Fruit fly (Drosophila melanogaster): Measurements from ENCODE around the gene HLH4C.

Gene HLH4C

DNA sequence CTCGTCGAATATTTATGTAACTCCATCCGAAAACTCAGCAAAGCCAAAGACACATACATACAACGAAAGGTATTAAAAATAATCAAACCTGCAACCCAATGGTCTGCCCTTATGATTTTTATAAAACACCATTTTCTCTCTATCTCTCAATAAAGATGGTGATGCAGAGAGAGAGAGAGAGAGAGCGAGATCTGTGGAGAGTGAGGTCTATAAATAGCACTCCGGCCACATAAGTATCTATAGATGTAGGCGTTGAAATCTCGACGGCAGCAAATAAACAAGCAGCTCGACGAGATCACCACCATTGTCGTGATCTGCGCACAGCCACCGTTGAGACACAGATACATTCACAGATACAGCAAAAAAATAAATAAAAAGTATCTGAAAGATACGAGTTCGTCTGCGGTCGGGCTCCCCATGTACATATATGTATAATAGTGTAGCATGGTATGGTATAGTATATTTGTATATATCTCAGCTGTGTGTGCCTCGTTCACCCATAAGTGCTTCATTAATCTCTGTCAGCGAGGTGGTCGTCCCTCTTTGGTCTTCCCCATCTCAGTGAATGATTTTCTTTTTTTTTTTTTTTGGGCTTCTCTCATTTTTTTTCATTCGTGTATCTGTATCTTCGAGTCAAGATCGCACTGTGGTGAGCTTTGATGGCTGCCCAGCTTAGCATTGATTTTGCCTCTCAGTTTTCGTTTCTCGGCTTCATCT, 50.6 kb downstream of the HLH4C start:
- TF ChIP-seq shn (GFP tag; optimal IDR thresholded peaks at IDR 0.05) (no peak), salm (tag; optimal IDR thresholded peaks at IDR 0.05) (no peak), CG6813 (GFP tag; optimal IDR thresholded peaks at IDR 0.05) (no peak), hkb (optimal IDR thresholded peaks at IDR 0.05) (no peak), hkb (GFP tag; IDR thresholded peaks at IDR 0.05) (no peak), CG31365 (tag; optimal IDR thresholded peaks at IDR 0.05) (no peak), CG5953 (GFP tag; IDR thresholded peaks at IDR 0.05) (no peak), CG42726 (GFP tag; IDR thresholded peaks at IDR 0.05; ENCODE audit: partially characterized antibody) (no peak), BtbVII (GFP tag; optimal IDR thresholded peaks at IDR 0.05) (no peak), ab (GFP tag; optimal IDR thresholded peaks at IDR 0.05) (no peak), cas (GFP tag; IDR thresholded peaks at IDR 0.05) (no peak), bowl (GFP tag; IDR thresholded peaks at IDR 0.05) (no peak), HLH3B (GFP tag; IDR thresholded peaks at IDR 0.05) (no peak), CG10543 (GFP tag; optimal IDR thresholded peaks at IDR 0.05) (peak; percentile 51), CG11247 (GFP tag; IDR thresholded peaks at IDR 0.05) (no peak), danr (GFP tag; IDR thresholded peaks at IDR 0.05) (no peak), Hr51 (GFP tag; optimal IDR thresholded peaks at IDR 0.05) (no peak), ase (GFP tag; IDR thresholded peaks at IDR 0.05) (no peak), D19B (GFP tag; optimal IDR thresholded peaks at IDR 0.05) (no peak), slp2 (GFP tag; optimal IDR thresholded peaks at IDR 0.05) (no peak), bigmax (GFP tag; optimal IDR thresholded peaks at IDR 0.05) (no peak), Nf-YC (tag; optimal IDR thresholded peaks at IDR 0.05) (peak; percentile 91), CG4404 (GFP tag; IDR thresholded peaks at IDR 0.05) (no peak), eyg (GFP tag; optimal IDR thresholded peaks at IDR 0.05) (no peak), E2f2 (GFP tag; IDR thresholded peaks at IDR 0.05) (no peak), zen (tag; optimal IDR thresholded peaks at IDR 0.05) (no peak), CG10366 (GFP tag; IDR thresholded peaks at IDR 0.05) (no peak), CG32767 (GFP tag; IDR thresholded peaks at IDR 0.05) (peak; percentile 54; the same call in 1 of the 2 replicates), lov (optimal IDR thresholded peaks at IDR 0.05) (no peak), lov (GFP tag; IDR thresholded peaks at IDR 0.05) (no peak), CG11560 (tag; IDR thresholded peaks at IDR 0.05) (no peak), exex (tag; optimal IDR thresholded peaks at IDR 0.05) (no peak), Oli (tag; optimal IDR thresholded peaks at IDR 0.05) (no peak), Hmx (GFP tag; optimal IDR thresholded peaks at IDR 0.05) (no peak), CG31388 (GFP tag; optimal IDR thresholded peaks at IDR 0.05) (no peak), gcm2 (GFP tag; optimal IDR thresholded peaks at IDR 0.05) (no peak), sqz (GFP tag; optimal IDR thresholded peaks at IDR 0.05) (peak; percentile 72), CG8944 (GFP tag; optimal IDR thresholded peaks at IDR 0.05) (no peak), Trl (optimal IDR thresholded peaks at IDR 0.05) (peak; percentile 64 to 72), Trl (GFP tag; optimal IDR thresholded peaks at IDR 0.05) (no peak), CG34224 (GFP tag; IDR thresholded peaks at IDR 0.05; ENCODE audit: partially characterized antibody) (no peak), Doc2 (GFP tag; IDR thresholded peaks at IDR 0.05) (no peak), CG12659 (GFP tag; optimal IDR thresholded peaks at IDR 0.05) (no peak), vvl (GFP tag; IDR thresholded peaks at IDR 0.05) (no peak), CG6254 (GFP tag; optimal IDR thresholded peaks at IDR 0.05) (no peak), Tbp (GFP tag; optimal IDR thresholded peaks at IDR 0.05) (no peak), CG32772 (GFP tag; IDR thresholded peaks at IDR 0.05) (no peak), Mrtf (GFP tag; IDR thresholded peaks at IDR 0.05) (no peak), Optix (GFP tag; IDR thresholded peaks at IDR 0.05) (no peak), CG3281 (GFP tag; optimal IDR thresholded peaks at IDR 0.05) (no peak), cg (GFP tag; optimal IDR thresholded peaks at IDR 0.05) (peak; percentile 85), usp (GFP tag; optimal IDR thresholded peaks at IDR 0.05) (no peak)

All from whole organism, embryonic.